Worm (Caenorhabditis elegans) whole organism, L2 larva: ENCODE data around the gene cfap-36.

Source experiments
- C34F6.9 ChIP-seq: fragments of 150-350 bp; optimal IDR thresholded peaks from 2 replicates; lab custom pipeline; 2014; ENCODE audit warnings: missing biosample characterization, missing genetic modification characterization
- R02D3.7 ChIP-seq: fragments of 150-350 bp; optimal IDR thresholded peaks from 2 replicates; lab custom pipeline; 2014; ENCODE audit warnings: missing biosample characterization, missing genetic modification characterization
- Y55F3AM.14 ChIP-seq: fragments of 200-800 bp; sonication (Bioruptor generic); optimal IDR thresholded peaks from 2 replicates; lab custom pipeline; 2018; ENCODE audit warnings: mild to moderate bottlenecking, missing genetic modification characterization, missing compliant biosample characterization
- ZK546.5 ChIP-seq: sonication (generic microtip); optimal IDR thresholded peaks from 2 replicates; lab custom pipeline; 2017; ENCODE audit warnings: missing biosample characterization, missing genetic modification characterization
- alr-1 ChIP-seq: fragments of 150-350 bp; optimal IDR thresholded peaks from 2 replicates; lab custom pipeline; 2014; ENCODE audit warnings: missing biosample characterization, missing genetic modification characterization
- ama-1 ChIP-seq: fragments of 150-350 bp; optimal IDR thresholded peaks from 2 replicates; lab custom pipeline; 2018; ENCODE audit warnings: inconsistent platforms
- ceh-16 ChIP-seq: fragments of 150-350 bp; optimal IDR thresholded peaks from 2 replicates; lab custom pipeline; 2014; ENCODE audit warnings: missing biosample characterization, missing genetic modification characterization
- ceh-82 ChIP-seq: fragments of 150-350 bp; optimal IDR thresholded peaks from 2 replicates; lab custom pipeline; 2014; ENCODE audit warnings: missing biosample characterization, missing genetic modification characterization
- dmd-4 ChIP-seq: sonication (generic microtip); optimal IDR thresholded peaks from 2 replicates; lab custom pipeline; 2017; ENCODE audit warnings: missing biosample characterization, missing genetic modification characterization
- egl-27 ChIP-seq: sonication (generic microtip); optimal IDR thresholded peaks from 3 replicates; lab custom pipeline; 2017; ENCODE audit warnings: missing biosample characterization, missing genetic modification reagents, missing genetic modification characterization
- elt-1 ChIP-seq: fragments of 150-350 bp; optimal IDR thresholded peaks from 2 replicates; lab custom pipeline; 2014; ENCODE audit warnings: missing biosample characterization, missing genetic modification characterization
- elt-3 ChIP-seq: sonication (generic microtip); optimal IDR thresholded peaks from 2 replicates; lab custom pipeline; 2017; ENCODE audit warnings: missing biosample characterization, missing genetic modification characterization
- fos-1 ChIP-seq: fragments of 150-350 bp; optimal IDR thresholded peaks from 2 replicates; lab custom pipeline; 2014; ENCODE audit warnings: missing biosample characterization, missing genetic modification characterization
- gmeb-1 ChIP-seq: fragments of 150-350 bp; optimal IDR thresholded peaks from 2 replicates; lab custom pipeline; 2014; ENCODE audit warnings: missing biosample characterization, missing genetic modification characterization
- lin-11 ChIP-seq: fragments of 150-350 bp; sonication (generic microtip); optimal IDR thresholded peaks from 2 replicates; lab custom pipeline; 2014; ENCODE audit warnings: missing biosample characterization, missing genetic modification characterization, inconsistent platforms, mixed read lengths
- lin-13 ChIP-seq: fragments of 150-350 bp; optimal IDR thresholded peaks from 2 replicates; lab custom pipeline; 2014; ENCODE audit warnings: missing biosample characterization, missing genetic modification reagents, missing genetic modification characterization
- lin-39 ChIP-seq: fragments of 150-350 bp; optimal IDR thresholded peaks from 2 replicates; lab custom pipeline; 2014; ENCODE audit warnings: missing biosample characterization, missing genetic modification reagents, missing genetic modification characterization
- lsy-2 ChIP-seq, 2 experiments: fragments of 150-350 bp in 1 of 2; sonication (generic microtip) in 1 of 2; optimal IDR thresholded peaks; 2 replicates each; lab custom pipeline; 2014 to 2017; ENCODE audit warnings: missing biosample characterization in 2 of 2, missing genetic modification characterization in 2 of 2
- mbf-1 ChIP-seq: sonication (generic microtip); optimal IDR thresholded peaks from 2 replicates; lab custom pipeline; 2017; ENCODE audit warnings: missing biosample characterization, missing genetic modification characterization
- mdl-1 ChIP-seq, 2 experiments: fragments of 150-350 bp in 1 of 2; sonication (generic microtip) in 1 of 2; optimal IDR thresholded peaks; 2 replicates each; lab custom pipeline; 2017; ENCODE audit warnings: missing biosample characterization in 2 of 2, missing genetic modification characterization in 2 of 2
- nhr-11 ChIP-seq: fragments of 150-350 bp; optimal IDR thresholded peaks from 2 replicates; lab custom pipeline; 2014; ENCODE audit warnings: missing biosample characterization, missing genetic modification characterization
- nhr-12 ChIP-seq: fragments of 150-350 bp; optimal IDR thresholded peaks from 2 replicates; lab custom pipeline; 2014; ENCODE audit warnings: missing biosample characterization, missing genetic modification characterization
- nhr-129 ChIP-seq: fragments of 150-350 bp; optimal IDR thresholded peaks from 2 replicates; lab custom pipeline; 2014; ENCODE audit warnings: missing biosample characterization, missing genetic modification characterization
- nhr-21 ChIP-seq: fragments of 150-350 bp; optimal IDR thresholded peaks from 2 replicates; lab custom pipeline; 2014; ENCODE audit warnings: missing biosample characterization, missing genetic modification characterization
- nhr-23 ChIP-seq: fragments of 150-350 bp; optimal IDR thresholded peaks from 2 replicates; lab custom pipeline; 2014; ENCODE audit warnings: missing biosample characterization, missing genetic modification reagents, missing genetic modification characterization
- nhr-237 ChIP-seq: fragments of 150-350 bp; optimal IDR thresholded peaks from 2 replicates; lab custom pipeline; 2014; ENCODE audit warnings: missing biosample characterization, missing genetic modification characterization
- nhr-25 ChIP-seq: fragments of 150-350 bp; sonication (generic microtip); optimal IDR thresholded peaks from 3 replicates; lab custom pipeline; 2014; ENCODE audit warnings: missing biosample characterization, missing genetic modification characterization
- nhr-77 ChIP-seq: fragments of 150-350 bp; optimal IDR thresholded peaks from 2 replicates; lab custom pipeline; 2014; ENCODE audit warnings: missing biosample characterization, missing genetic modification characterization
- peb-1 ChIP-seq: fragments of 150-350 bp; optimal IDR thresholded peaks from 2 replicates; lab custom pipeline; 2014; ENCODE audit warnings: missing biosample characterization, missing genetic modification characterization
- sem-4 ChIP-seq: fragments of 150-350 bp; optimal IDR thresholded peaks from 2 replicates; lab custom pipeline; 2014; ENCODE audit warnings: missing biosample characterization, missing genetic modification reagents, missing genetic modification characterization
- skn-1 ChIP-seq: sonication (generic microtip); optimal IDR thresholded peaks from 2 replicates; lab custom pipeline; 2017; ENCODE audit warnings: missing biosample characterization, missing genetic modification characterization
- sma-3 ChIP-seq: sonication (generic microtip); optimal IDR thresholded peaks from 2 replicates; lab custom pipeline; 2016; ENCODE audit warnings: missing genetic modification reagents, missing genetic modification characterization, missing compliant biosample characterization
- sma-9 ChIP-seq, 2 experiments: fragments of 150-350 bp in 1 of 2; sonication (generic microtip) in 1 of 2; optimal IDR thresholded peaks; 2 replicates each; lab custom pipeline; 2014 to 2016; ENCODE audit warnings: missing genetic modification characterization in 2 of 2, mild to moderate bottlenecking in 1 of 2, missing biosample characterization in 1 of 2, missing compliant biosample characterization in 1 of 2, missing genetic modification reagents in 1 of 2, moderate library complexity in 1 of 2
- unc-39 ChIP-seq: fragments of 150-350 bp; optimal IDR thresholded peaks from 2 replicates; lab custom pipeline; 2014; ENCODE audit warnings: missing biosample characterization, missing genetic modification characterization
- unc-55 ChIP-seq: fragments of 150-350 bp; sonication (generic microtip); optimal IDR thresholded peaks from 3 replicates; lab custom pipeline; 2014; ENCODE audit warnings: missing biosample characterization, missing genetic modification reagents, missing genetic modification characterization
- unc-62 ChIP-seq: fragments of 150-350 bp; optimal IDR thresholded peaks from 2 replicates; lab custom pipeline; 2014; ENCODE audit warnings: missing biosample characterization, missing genetic modification reagents, missing genetic modification characterization
- zag-1 ChIP-seq: fragments of 150-350 bp; optimal IDR thresholded peaks from 2 replicates; lab custom pipeline; 2014; ENCODE audit warnings: missing biosample characterization, missing genetic modification characterization
- ztf-1 ChIP-seq: fragments of 200-800 bp; sonication (Bioruptor generic); conservative IDR thresholded peaks from 2 replicates; pipeline ENCODE4 v1.3.6; 2022; ENCODE audit warnings: missing genetic modification characterization, missing compliant biosample characterization
- ztf-4 ChIP-seq: fragments of 150-350 bp; optimal IDR thresholded peaks from 2 replicates; lab custom pipeline; 2014; ENCODE audit warnings: missing biosample characterization, missing genetic modification characterization

cfap-36 gene

ce11 chrV:122750-123149 lies 49.3 kb downstream of the cfap-36 start, which contains the start of gene cgp-1:
Gene cgp-1, minus strand, starts transcription at chrV:122789.
- TF ChIP-seq nhr-77: no peak
- no peak for TF ChIP-seq elt-1
- peak; percentile 8 for TF ChIP-seq ama-1 (lab: Kevin White, UChicago)
- TF ChIP-seq unc-55 (GFP tag; lab: Kevin White, UChicago): peak; percentile 23
- peak; percentile 32 for TF ChIP-seq R02D3.7
- TF ChIP-seq lin-13: no peak
- no peak for TF ChIP-seq nhr-23
- no peak for TF ChIP-seq nhr-129 (tag; lab: Kevin White, UChicago)
- no peak for TF ChIP-seq unc-62
- TF ChIP-seq peb-1 (tag; lab: Kevin White, UChicago): no peak
- TF ChIP-seq nhr-21 (tag; lab: Kevin White, UChicago): no peak
- no peak for TF ChIP-seq ZK546.5
- no peak for TF ChIP-seq alr-1 (tag; lab: Kevin White, UChicago)
- peak; percentile 20 for TF ChIP-seq C34F6.9 (tag; lab: Kevin White, UChicago)
- TF ChIP-seq fos-1 (tag; lab: Kevin White, UChicago): no peak
- TF ChIP-seq nhr-12 (tag; lab: Kevin White, UChicago): no peak
- TF ChIP-seq elt-3 (tag; lab: Kevin White, UChicago): no peak
- no peak for TF ChIP-seq skn-1 (tag; lab: Kevin White, UChicago)
- TF ChIP-seq lsy-2 (tag; optimal IDR thresholded peaks at IDR 0.05; lab: Kevin White, UChicago): peak in 1 of 2 experiments; percentile 11
- no peak for TF ChIP-seq zag-1 (tag; lab: Kevin White, UChicago)
- TF ChIP-seq nhr-25: no peak
- TF ChIP-seq egl-27: no peak
- TF ChIP-seq ztf-4 (tag; lab: Kevin White, UChicago): no peak
- TF ChIP-seq lin-39: no peak
- TF ChIP-seq, all 48 proteins: peak for 5

- TF ChIP-seq ceh-82 (tag; lab: Kevin White, UChicago) (no peak), lin-13 (no peak), C34F6.9 (tag; lab: Kevin White, UChicago) (no peak), mbf-1 (tag; lab: Kevin White, UChicago) (no peak), sma-9 (GFP tag; optimal IDR thresholded peaks at IDR 0.05; lab: Kevin White, UChicago) (no peak), sma-9 (tag; optimal IDR thresholded peaks at IDR 0.05; lab: Kevin White, UChicago) (no peak), nhr-23 (no peak), nhr-12 (tag; lab: Kevin White, UChicago) (no peak), nhr-237 (tag; lab: Kevin White, UChicago) (no peak), ZK546.5 (no peak), sem-4 (tag; lab: Kevin White, UChicago) (no peak), peb-1 (tag; lab: Kevin White, UChicago) (no peak), ceh-16 (tag; lab: Kevin White, UChicago) (no peak), nhr-11 (tag; lab: Kevin White, UChicago) (no peak), nhr-129 (tag; lab: Kevin White, UChicago) (no peak)
- TF ChIP-seq, all 48 proteins: peak for 0
Observed at ce11 chrV:122249-122648, 49.8 kb downstream of the cfap-36 start.

- TF ChIP-seq mdl-1 (tag; optimal IDR thresholded peaks at IDR 0.05; lab: Kevin White, UChicago) (no peak), Y55F3AM.14 (GFP tag; lab: Kevin White, UChicago) (peak; percentile 17), lin-11 (no peak)
Observed at ce11 chrV:117312-117711, 54.7 kb downstream of the cfap-36 start.

ce11 chrV:116243-116642 lies 55.8 kb downstream of the cfap-36 start:
- TF ChIP-seq ztf-4 (tag; lab: Kevin White, UChicago) (no peak), sma-3 (GFP tag; lab: Kevin White, UChicago) (no peak), sma-9 (GFP tag; optimal IDR thresholded peaks at IDR 0.05; lab: Kevin White, UChicago) (no peak), sma-9 (tag; optimal IDR thresholded peaks at IDR 0.05; lab: Kevin White, UChicago) (no peak), ztf-1 (GFP tag; lab: Robert Waterston, UW) (no peak), alr-1 (tag; lab: Kevin White, UChicago) (no peak), skn-1 (tag; lab: Kevin White, UChicago) (no peak), ama-1 (lab: Kevin White, UChicago) (no peak), Y55F3AM.14 (GFP tag; lab: Kevin White, UChicago) (no peak), gmeb-1 (tag; lab: Kevin White, UChicago) (no peak), unc-62 (no peak), zag-1 (tag; lab: Kevin White, UChicago) (no peak), unc-39 (tag; lab: Kevin White, UChicago) (no peak), dmd-4 (tag; lab: Kevin White, UChicago) (no peak), lin-11 (no peak), nhr-129 (tag; lab: Kevin White, UChicago) (no peak), fos-1 (tag; lab: Kevin White, UChicago) (no peak), ceh-16 (tag; lab: Kevin White, UChicago) (no peak)
